Worm (Caenorhabditis elegans): Measurements from ENCODE around the gene C27D6.3.

Gene C27D6.3

ce11 chrII:5174370-5174769 is at the start of gene C27D6.3:
Gene C27D6.3 (minus strand): TSS chrII:5174470.
- TF ChIP-seq php-3 (GFP tag; IDR thresholded peaks at IDR 0.05) (no peak), D1046.2 (GFP tag; IDR thresholded peaks at IDR 0.05) (no peak), ces-1 (GFP tag; optimal IDR thresholded peaks at IDR 0.05) (no peak), ceh-28 (tag; optimal IDR thresholded peaks at IDR 0.05) (no peak), hif-1 (tag; optimal IDR thresholded peaks at IDR 0.05) (no peak), saeg-2 (GFP tag; IDR thresholded peaks at IDR 0.05) (no peak), nhr-41 (GFP tag; IDR thresholded peaks at IDR 0.05) (no peak), dve-1 (tag; optimal IDR thresholded peaks at IDR 0.05; ENCODE audit: insufficient read depth) (no peak), nhr-25 (tag; optimal IDR thresholded peaks at IDR 0.05; ENCODE audit: borderline replicate concordance, insufficient read depth) (no peak), zfp-2 (tag; optimal IDR thresholded peaks at IDR 0.05) (no peak), gei-8 (GFP tag; optimal IDR thresholded peaks at IDR 0.05) (no peak), dmd-6 (GFP tag; IDR thresholded peaks at IDR 0.05) (no peak), nhr-102 (tag; optimal IDR thresholded peaks at IDR 0.05) (no peak), F49E8.2 (tag; optimal IDR thresholded peaks at IDR 0.05; ENCODE audit: borderline replicate concordance) (no peak), lin-38 (GFP tag; IDR thresholded peaks at IDR 0.05) (no peak), T20F7.1 (GFP tag; optimal IDR thresholded peaks at IDR 0.05) (no peak), zip-11 (GFP tag; IDR thresholded peaks at IDR 0.05) (no peak), mdl-1 (tag; optimal IDR thresholded peaks at IDR 0.05) (no peak), nhr-76 (tag; optimal IDR thresholded peaks at IDR 0.05) (no peak)

ce11 chrII:5222830-5223229 is 48.6 kb upstream of the C27D6.3 start:
- TF ChIP-seq nhr-11 (tag; optimal IDR thresholded peaks at IDR 0.05) (peak; percentile 9), nhr-6 (tag; optimal IDR thresholded peaks at IDR 0.05) (no peak), dmd-8 (GFP tag; IDR thresholded peaks at IDR 0.05) (no peak), sdz-12 (GFP tag; optimal IDR thresholded peaks at IDR 0.05) (no peak), R02D3.7 (tag; optimal IDR thresholded peaks at IDR 0.05) (no peak), nhr-48 (tag; optimal IDR thresholded peaks at IDR 0.05) (no peak), aha-1 (tag) (peak; percentile 46)

ce11 chrII:5220648-5221047 is 46.4 kb upstream of the C27D6.3 start:
- no peak for TF ChIP-seq lin-39 (tag; optimal IDR thresholded peaks at IDR 0.05)
- no peak for TF ChIP-seq madf-9 (GFP tag; conservative IDR thresholded peaks at IDR 0.05)
- TF ChIP-seq ztf-11 (tag; optimal IDR thresholded peaks at IDR 0.05) = no peak
- peak in 1 of 2 experiments; percentile 58 for TF ChIP-seq unc-62 (GFP tag; optimal IDR thresholded peaks at IDR 0.05 in 1 of 2)
- TF ChIP-seq unc-62 (tag; optimal IDR thresholded peaks at IDR 0.05) = no peak
- TF ChIP-seq ctbp-1 (GFP tag; IDR thresholded peaks at IDR 0.05) = no peak
- no peak for TF ChIP-seq attf-4 (tag; optimal IDR thresholded peaks at IDR 0.05)

ce11 chrII:5218349-5218748 is 44.1 kb upstream of the C27D6.3 start:
- TF ChIP-seq php-3 (GFP tag; IDR thresholded peaks at IDR 0.05) = no peak
- peak; percentile 39 for TF ChIP-seq aha-1 (tag)

- TF ChIP-seq ceh-20 (GFP tag; IDR thresholded peaks at IDR 0.05) = no peak
- no peak for TF ChIP-seq hmg-1.1 (GFP tag; IDR thresholded peaks at IDR 0.05)
- no peak for TF ChIP-seq duxl-1 (tag; optimal IDR thresholded peaks at IDR 0.05; ENCODE audit: poor library complexity)
- no peak for TF ChIP-seq ces-1 (GFP tag; optimal IDR thresholded peaks at IDR 0.05)
- no peak for TF ChIP-seq ceh-28 (tag; optimal IDR thresholded peaks at IDR 0.05)
- TF ChIP-seq unc-130 (GFP tag; optimal IDR thresholded peaks at IDR 0.05) = no peak
- no peak for TF ChIP-seq nhr-11 (tag; optimal IDR thresholded peaks at IDR 0.05)
- TF ChIP-seq mes-2 (tag; optimal IDR thresholded peaks at IDR 0.05; ENCODE audit: poor library complexity, severe bottlenecking) = no peak
- TF ChIP-seq egl-43 (GFP tag; IDR thresholded peaks at IDR 0.05) = no peak
- TF ChIP-seq zip-11 (GFP tag; IDR thresholded peaks at IDR 0.05) = no peak
- no peak for TF ChIP-seq F37D6.2 (tag; optimal IDR thresholded peaks at IDR 0.05)
- TF ChIP-seq dpl-1 (GFP tag; optimal IDR thresholded peaks at IDR 0.05) = no peak
- TF ChIP-seq ceh-62 (tag; optimal IDR thresholded peaks at IDR 0.05) = no peak
- no peak for TF ChIP-seq mxl-2 (GFP tag; conservative IDR thresholded peaks at IDR 0.05)
Measured at ce11 chrII:5212675-5213074, 38.4 kb upstream of the C27D6.3 start, which contains the start of gene C34F11.1. Gene C34F11.1 (plus strand): TSS chrII:5212975.

Measured in whole organism, L4 larva.